Fruit fly (Drosophila melanogaster): Measurements from ENCODE around the gene CG14151.

Gene CG14151

DNA sequence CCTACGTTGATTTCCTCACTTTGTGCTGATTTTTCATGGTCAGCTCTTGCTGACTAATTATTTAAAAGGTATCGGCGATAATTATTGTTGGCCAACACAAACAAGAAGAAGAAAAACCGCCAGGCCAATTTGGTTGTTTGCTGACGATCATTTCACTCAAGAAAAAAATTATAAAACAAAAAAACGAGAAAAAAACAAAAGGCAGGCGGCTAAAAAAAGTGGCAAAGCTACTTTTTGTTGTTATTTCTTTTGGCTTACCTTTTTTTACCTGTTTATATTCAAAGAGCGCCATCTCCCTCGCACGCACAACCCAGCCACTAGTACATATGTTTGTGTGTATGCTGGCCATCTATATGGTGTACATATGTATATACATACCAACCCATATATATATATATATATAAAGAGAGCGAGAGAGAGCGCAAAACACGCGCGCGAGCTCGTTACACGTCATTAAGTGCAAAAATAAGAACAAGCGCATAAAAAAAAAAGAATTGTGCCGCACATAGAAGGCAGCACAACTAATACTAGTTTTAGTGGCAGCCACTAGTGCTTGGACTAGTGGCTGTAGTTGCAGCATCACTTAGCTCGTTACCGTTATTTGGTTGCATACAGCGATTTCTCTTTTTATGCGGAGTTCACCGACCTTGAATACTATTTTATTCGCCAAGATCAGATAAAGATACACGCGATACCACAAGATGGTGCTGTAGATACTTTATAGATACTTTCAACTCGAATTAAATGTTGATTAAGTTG is 47.5 kb upstream of the CG14151 start (continued):
- no peak for TF ChIP-seq Hr39 (GFP tag; optimal IDR thresholded peaks at IDR 0.05)
- no peak for TF ChIP-seq CG31627 (GFP tag; optimal IDR thresholded peaks at IDR 0.05)
- peak; percentile 67 for TF ChIP-seq CG3032 (tag; optimal IDR thresholded peaks at IDR 0.05)
- peak; percentile 79 for TF ChIP-seq CG6854 (GFP tag; optimal IDR thresholded peaks at IDR 0.05)
- no peak for TF ChIP-seq Gug (GFP tag; IDR thresholded peaks at IDR 0.05)
- peak; percentile 73 for TF ChIP-seq CG15336 (GFP tag; IDR thresholded peaks at IDR 0.05)
- peak; percentile 1 for TF ChIP-seq fd59A (GFP tag; optimal IDR thresholded peaks at IDR 0.05)
- TF ChIP-seq CG6276 (GFP tag; optimal IDR thresholded peaks at IDR 0.05): peak; percentile 87
- no peak for TF ChIP-seq dac (GFP tag; optimal IDR thresholded peaks at IDR 0.05)
- TF ChIP-seq Sox14 (GFP tag; optimal IDR thresholded peaks at IDR 0.05): no peak
- peak in 1 of 2 experiments; percentile 42 for TF ChIP-seq salr (GFP tag; optimal IDR thresholded peaks at IDR 0.05)
- no peak for TF ChIP-seq lz (GFP tag; optimal IDR thresholded peaks at IDR 0.05)
- TF ChIP-seq Ets96B (tag; optimal IDR thresholded peaks at IDR 0.05): peak; percentile 53
- TF ChIP-seq CG7368 (GFP tag; optimal IDR thresholded peaks at IDR 0.05): peak; percentile 24
- peak; percentile 74 for TF ChIP-seq spab (GFP tag; optimal IDR thresholded peaks at IDR 0.05)

- TF ChIP-seq dac (GFP tag; optimal IDR thresholded peaks at IDR 0.05) (no peak), CG31627 (GFP tag; optimal IDR thresholded peaks at IDR 0.05) (no peak), CG8319 (GFP tag; optimal IDR thresholded peaks at IDR 0.05) (no peak), Blimp-1 (GFP tag; optimal IDR thresholded peaks at IDR 0.05) (no peak), Lpt (GFP tag; optimal IDR thresholded peaks at IDR 0.05) (no peak), CG6276 (GFP tag; optimal IDR thresholded peaks at IDR 0.05) (no peak), CG3032 (tag; optimal IDR thresholded peaks at IDR 0.05) (no peak), CG6792 (GFP tag; optimal IDR thresholded peaks at IDR 0.05) (no peak), lz (GFP tag; optimal IDR thresholded peaks at IDR 0.05) (no peak), CG6163 (GFP tag; IDR thresholded peaks at IDR 0.05) (no peak), CG11762 (GFP tag; optimal IDR thresholded peaks at IDR 0.05; ENCODE audit: insufficient read depth) (no peak), spab (GFP tag; optimal IDR thresholded peaks at IDR 0.05) (no peak), CG32006 (GFP tag; optimal IDR thresholded peaks at IDR 0.05) (no peak), vri (GFP tag; optimal IDR thresholded peaks at IDR 0.05) (no peak), CG7368 (GFP tag; optimal IDR thresholded peaks at IDR 0.05) (no peak), salr (GFP tag; optimal IDR thresholded peaks at IDR 0.05) (no peak), ss (GFP tag; optimal IDR thresholded peaks at IDR 0.05) (no peak)
Measured at dm6 chr3L:10674940-10675339, 46.7 kb upstream of the CG14151 start.

DNA sequence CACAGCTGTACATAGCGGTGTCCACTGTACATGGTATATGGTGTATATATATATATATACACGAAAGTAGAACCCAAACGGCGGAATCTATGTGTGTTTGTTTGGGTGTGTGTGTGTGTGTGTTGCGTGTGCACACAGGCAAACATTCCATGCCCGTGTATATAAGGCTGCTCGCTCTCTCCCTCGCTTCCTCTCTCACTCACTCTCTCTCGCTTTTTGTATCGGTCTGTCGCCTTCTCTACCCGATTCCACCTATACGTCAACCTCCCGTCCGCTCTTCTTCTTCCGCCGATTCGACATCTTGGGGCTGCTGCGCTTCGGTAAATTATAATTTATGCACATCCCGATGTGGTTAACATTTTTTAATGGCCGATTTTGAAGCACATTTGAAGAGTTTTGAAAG is 45.9 kb upstream of the CG14151 start:
- TF ChIP-seq dsx (GFP tag; optimal IDR thresholded peaks at IDR 0.05; ENCODE audit: poor library complexity, severe bottlenecking): peak; percentile 3
- TF ChIP-seq svp (GFP tag): peak; percentile 64
- no peak for TF ChIP-seq Hr4 (GFP tag; optimal IDR thresholded peaks at IDR 0.05)
- TF ChIP-seq CG6163 (GFP tag; IDR thresholded peaks at IDR 0.05): peak; percentile 40; the same call in 1 of the 3 replicates
- TF ChIP-seq fkh (GFP tag; optimal IDR thresholded peaks at IDR 0.05): peak; percentile 20
- TF ChIP-seq Met (GFP tag; optimal IDR thresholded peaks at IDR 0.05): peak; percentile 5
- no peak for TF ChIP-seq CG4318 (GFP tag; optimal IDR thresholded peaks at IDR 0.05)
- TF ChIP-seq ss (GFP tag; optimal IDR thresholded peaks at IDR 0.05): peak; percentile 33 to 39
- TF ChIP-seq CG6854 (GFP tag; optimal IDR thresholded peaks at IDR 0.05): peak; percentile 21

DNA sequence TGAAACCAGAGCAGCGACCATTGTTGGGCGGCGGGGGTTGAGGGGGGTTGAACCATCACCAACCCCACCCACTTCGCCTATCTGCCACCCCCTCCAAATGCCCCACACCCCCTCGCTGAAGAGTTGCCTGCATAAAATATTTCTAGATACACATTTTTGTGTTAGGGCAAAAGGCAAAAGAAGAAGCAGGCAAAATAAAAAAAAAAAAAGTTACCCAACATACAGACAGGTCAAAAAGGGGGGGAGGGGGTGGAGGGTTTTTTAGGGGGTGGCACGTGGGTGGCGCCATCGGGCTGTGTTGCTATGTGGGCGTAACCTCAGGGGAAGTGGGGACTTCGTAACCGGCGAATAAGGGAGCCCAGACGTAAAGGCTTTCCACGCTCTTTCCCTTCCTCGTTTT is 44.3 kb upstream of the CG14151 start:
- TF ChIP-seq eg (GFP tag; IDR thresholded peaks at IDR 0.05) (0 out of 3 replicates have a peak, but pooled peaks have one; percentile 15), pdm3 (GFP tag; optimal IDR thresholded peaks at IDR 0.05) (no peak)

Measured in whole organism, prepupa.